Worm (Caenorhabditis elegans) whole organism, L1 larva: Measurements from ENCODE around the gene Y69A2AR.31.

ENCODE experiments used
- C16A3.4 ChIP-seq: fragments of 150-350 bp; optimal IDR thresholded peaks from 2 replicates; lab custom pipeline; 2014; ENCODE audit warnings: missing biosample characterization, missing genetic modification characterization
- C34B4.2 ChIP-seq: sonication (generic microtip); optimal IDR thresholded peaks from 2 replicates; lab custom pipeline; 2017; ENCODE audit warnings: mild to moderate bottlenecking, missing genetic modification characterization, missing compliant biosample characterization
- aly-2 ChIP-seq: fragments of 150-350 bp; optimal IDR thresholded peaks from 2 replicates; lab custom pipeline; 2014; ENCODE audit warnings: missing biosample characterization, missing genetic modification characterization
- ama-1 ChIP-seq: fragments of 150-350 bp; optimal IDR thresholded peaks from 2 replicates; lab custom pipeline; 2014
- blmp-1 ChIP-seq: fragments of 150-350 bp; optimal IDR thresholded peaks from 2 replicates; lab custom pipeline; 2014; ENCODE audit warnings: missing biosample characterization, missing genetic modification characterization
- ceh-8 ChIP-seq: fragments of 200-800 bp; sonication (Bioruptor generic); optimal IDR thresholded peaks from 2 replicates; lab custom pipeline; 2018; ENCODE audit warnings: mild to moderate bottlenecking, missing genetic modification characterization, moderate library complexity, missing compliant biosample characterization
- ceh-88 ChIP-seq: fragments of 200-800 bp; sonication (Bioruptor generic); IDR thresholded peaks from 2 replicates; pipeline ENCODE4 v1.3.6; 2022; ENCODE audit warnings: missing genetic modification characterization, missing compliant biosample characterization
- ceh-90 ChIP-seq: sonication (generic microtip); optimal IDR thresholded peaks from 2 replicates; lab custom pipeline; 2016; ENCODE audit warnings: missing genetic modification characterization, missing compliant biosample characterization
- ces-1 ChIP-seq: fragments of 150-350 bp; optimal IDR thresholded peaks from 2 replicates; lab custom pipeline; 2014; ENCODE audit warnings: missing biosample characterization, missing genetic modification reagents, missing genetic modification characterization
- efl-1 ChIP-seq, 4 experiments: fragments of 150-350 bp; optimal IDR thresholded peaks in 3 of 4; peaks in 1 of 4; 1 replicate in 1 of 4; 2 replicates in 3 of 4; lab custom pipeline; 2014; ENCODE audit warnings: missing biosample characterization in 2 of 4, missing genetic modification characterization in 2 of 4, missing genetic modification reagents in 2 of 4
- efl-3 ChIP-seq: fragments of 200-800 bp; sonication (Bioruptor generic); optimal IDR thresholded peaks from 2 replicates; lab custom pipeline; 2018; ENCODE audit warnings: mild to moderate bottlenecking, missing genetic modification characterization, missing compliant biosample characterization
- egl-27 ChIP-seq, 2 experiments: fragments of 150-350 bp in 1 of 2; sonication (generic microtip); optimal IDR thresholded peaks; 3 replicates each; lab custom pipeline; 2017 to 2018; ENCODE audit warnings: missing biosample characterization in 2 of 2, missing genetic modification characterization in 2 of 2, missing genetic modification reagents in 2 of 2
- elt-2 ChIP-seq: sonication (generic microtip); optimal IDR thresholded peaks from 2 replicates; lab custom pipeline; 2016; ENCODE audit warnings: missing genetic modification characterization, mild to moderate bottlenecking, inconsistent platforms, missing compliant biosample characterization, missing genetic modification reagents
- elt-3 ChIP-seq, 6 experiments: fragments of 150-350 bp in 1 of 6; sonication (generic microtip); optimal IDR thresholded peaks; 2 replicates each; lab custom pipeline; 2017 to 2018; ENCODE audit warnings: missing biosample characterization in 6 of 6, missing genetic modification characterization in 6 of 6, inconsistent platforms in 1 of 6
- ets-5 ChIP-seq: fragments of 200-800 bp; sonication (Bioruptor generic); IDR thresholded peaks from 2 replicates; pipeline ENCODE4 v1.3.6; 2022; ENCODE audit warnings: missing genetic modification characterization, missing compliant biosample characterization
- hpl-2 ChIP-seq: fragments of 150-350 bp; optimal IDR thresholded peaks from 2 replicates; lab custom pipeline; 2014; ENCODE audit warnings: missing biosample characterization, missing genetic modification reagents, missing genetic modification characterization
- lin-15B ChIP-seq: fragments of 150-350 bp; sonication (generic microtip); optimal IDR thresholded peaks from 3 replicates; lab custom pipeline; 2014; ENCODE audit warnings: missing biosample characterization, missing genetic modification characterization
- lin-35 ChIP-seq, 2 experiments: fragments of 150-350 bp; optimal IDR thresholded peaks; 2 replicates each; lab custom pipeline; 2014; ENCODE audit warnings: missing biosample characterization in 2 of 2, missing genetic modification characterization in 2 of 2, missing genetic modification reagents in 2 of 2
- lir-3 ChIP-seq: sonication (generic microtip); optimal IDR thresholded peaks from 2 replicates; lab custom pipeline; 2016; ENCODE audit warnings: mild to moderate bottlenecking, missing genetic modification characterization, moderate library complexity, missing compliant biosample characterization; ENCODE audit not compliant: poor library complexity
- lsy-2 ChIP-seq, 2 experiments: fragments of 150-350 bp; optimal IDR thresholded peaks; 2 replicates each; lab custom pipeline; 2014; ENCODE audit warnings: missing biosample characterization in 2 of 2, missing genetic modification characterization in 2 of 2
- mab-9 ChIP-seq: fragments of 200-800 bp; sonication (Bioruptor generic); IDR thresholded peaks from 2 replicates; pipeline ENCODE4 v1.3.6; 2022; ENCODE audit warnings: missing genetic modification reagents, missing genetic modification characterization, missing compliant biosample characterization
- mef-2 ChIP-seq: fragments of 150-350 bp; optimal IDR thresholded peaks from 2 replicates; lab custom pipeline; 2014; ENCODE audit warnings: missing biosample characterization, missing genetic modification characterization
- mep-1 ChIP-seq: fragments of 150-350 bp; optimal IDR thresholded peaks from 2 replicates; lab custom pipeline; 2014; ENCODE audit warnings: missing biosample characterization, missing genetic modification characterization
- nhr-11 ChIP-seq: fragments of 150-350 bp; optimal IDR thresholded peaks from 2 replicates; lab custom pipeline; 2014; ENCODE audit warnings: missing biosample characterization, missing genetic modification characterization
- nhr-19 ChIP-seq: fragments of 200-800 bp; sonication (Bioruptor generic); conservative IDR thresholded peaks from 2 replicates; pipeline ENCODE4 v1.3.6; 2022; ENCODE audit warnings: missing genetic modification characterization, missing compliant biosample characterization
- nhr-20 ChIP-seq: sonication (generic microtip); optimal IDR thresholded peaks from 2 replicates; lab custom pipeline; 2016; ENCODE audit warnings: mild to moderate bottlenecking, missing genetic modification characterization, missing compliant biosample characterization
- nhr-47 ChIP-seq: sonication (generic microtip); optimal IDR thresholded peaks from 2 replicates; lab custom pipeline; 2016; ENCODE audit warnings: mild to moderate bottlenecking, missing genetic modification characterization, moderate library complexity, missing compliant biosample characterization
- nhr-71 ChIP-seq: sonication (generic microtip); optimal IDR thresholded peaks from 2 replicates; lab custom pipeline; 2016; ENCODE audit warnings: mild to moderate bottlenecking, missing genetic modification characterization, moderate library complexity, missing compliant biosample characterization
- pax-3 ChIP-seq: fragments of 200-800 bp; sonication (Bioruptor generic); optimal IDR thresholded peaks from 2 replicates; lab custom pipeline; 2018; ENCODE audit warnings: mild to moderate bottlenecking, missing genetic modification characterization, moderate library complexity, missing compliant biosample characterization
- pqm-1 ChIP-seq: sonication (generic microtip); optimal IDR thresholded peaks from 3 replicates; lab custom pipeline; 2017; ENCODE audit warnings: missing biosample characterization, missing genetic modification characterization
- skn-1 ChIP-seq: fragments of 150-350 bp; optimal IDR thresholded peaks from 2 replicates; lab custom pipeline; 2014; ENCODE audit warnings: missing biosample characterization, missing genetic modification characterization
- sox-4 ChIP-seq: sonication (generic microtip); optimal IDR thresholded peaks from 2 replicates; lab custom pipeline; 2016; ENCODE audit warnings: missing genetic modification characterization, missing compliant biosample characterization
- sup-37 ChIP-seq: fragments of 200-800 bp; sonication (Bioruptor generic); optimal IDR thresholded peaks from 2 replicates; lab custom pipeline; 2018; ENCODE audit warnings: mild to moderate bottlenecking, missing genetic modification characterization, missing compliant biosample characterization
- swsn-7 ChIP-seq: sonication (generic microtip); optimal IDR thresholded peaks from 2 replicates; lab custom pipeline; 2016; ENCODE audit warnings: missing genetic modification characterization, missing compliant biosample characterization
- unc-30 ChIP-seq: sonication (generic microtip); optimal IDR thresholded peaks from 2 replicates; lab custom pipeline; 2017; ENCODE audit warnings: missing biosample characterization, missing genetic modification characterization
- unc-86 ChIP-seq: sonication (generic microtip); optimal IDR thresholded peaks from 2 replicates; lab custom pipeline; 2016; ENCODE audit warnings: missing genetic modification characterization, missing compliant biosample characterization
- vab-15 ChIP-seq: sonication (generic microtip); optimal IDR thresholded peaks from 2 replicates; lab custom pipeline; 2017; ENCODE audit warnings: missing genotype, mild to moderate bottlenecking, missing genetic modification characterization, missing compliant biosample characterization
- zag-1 ChIP-seq: fragments of 150-350 bp; optimal IDR thresholded peaks from 2 replicates; lab custom pipeline; 2014; ENCODE audit warnings: missing biosample characterization, missing genetic modification characterization

The Y69A2AR.31 gene

ce11 chrIV:2711122-2711669 lies 47.4 kb upstream of the Y69A2AR.31 start (continued):
- TF ChIP-seq ceh-90 (tag; lab: Kevin White, UChicago) (no peak), zag-1 (tag; lab: Kevin White, UChicago) (no peak), nhr-19 (GFP tag; lab: Robert Waterston, UW) (no peak), nhr-11 (tag; lab: Kevin White, UChicago) (no peak), lsy-2 (tag; optimal IDR thresholded peaks at IDR 0.05; lab: Kevin White, UChicago) (peak in 1 of 2 experiments; percentile 16), egl-27 (tag; optimal IDR thresholded peaks at IDR 0.05; lab: Kevin White, UChicago) (no peak), ceh-8 (no peak), efl-3 (GFP tag; lab: Kevin White, UChicago) (no peak), blmp-1 (tag; lab: Kevin White, UChicago) (no peak), nhr-71 (tag; lab: Kevin White, UChicago) (peak; percentile 5), unc-30 (tag; lab: Kevin White, UChicago) (no peak), C16A3.4 (tag; lab: Kevin White, UChicago) (no peak), ces-1 (no peak), C34B4.2 (tag; lab: Kevin White, UChicago) (no peak), nhr-47 (tag; lab: Kevin White, UChicago) (no peak), mef-2 (tag; lab: Kevin White, UChicago) (no peak)

- TF ChIP-seq elt-2 (tag; lab: Kevin White, UChicago) (no peak), elt-3 (tag; optimal IDR thresholded peaks at IDR 0.05; lab: Kevin White, UChicago) (no peak), nhr-20 (tag; lab: Kevin White, UChicago) (no peak), aly-2 (tag; lab: Kevin White, UChicago) (no peak), vab-15 (no peak), C34B4.2 (tag; lab: Kevin White, UChicago) (no peak)
Measured at ce11 chrIV:2710203-2710935, 46.6 kb upstream of the Y69A2AR.31 start, which contains the start of gene Y94H6A.10. Gene Y94H6A.10 (minus strand): TSS chrIV:2710666.

- TF ChIP-seq ama-1 (lab: Kevin White, UChicago) (no peak), mep-1 (tag; lab: Kevin White, UChicago) (peak; percentile 12), lsy-2 (tag; optimal IDR thresholded peaks at IDR 0.05; lab: Kevin White, UChicago) (peak in 1 of 2 experiments; percentile 5), ets-5 (GFP tag; lab: Robert Waterston, UW) (no peak), elt-3 (tag; optimal IDR thresholded peaks at IDR 0.05; lab: Kevin White, UChicago) (no peak), hpl-2 (GFP tag; lab: Kevin White, UChicago) (no peak), lir-3 (no peak), ceh-88 (GFP tag; lab: Robert Waterston, UW) (no peak), ceh-8 (no peak), skn-1 (tag; lab: Kevin White, UChicago) (peak; percentile 1), mab-9 (GFP tag; lab: Robert Waterston, UW) (no peak), pax-3 (tag; lab: Kevin White, UChicago) (no peak), sup-37 (GFP tag; lab: Kevin White, UChicago) (no peak), sox-4 (tag; lab: Kevin White, UChicago) (no peak), pqm-1 (tag; lab: Kevin White, UChicago) (no peak), elt-2 (tag; lab: Kevin White, UChicago) (peak; percentile 45), efl-1 (optimal IDR thresholded peaks at IDR 0.05; lab: Kevin White, UChicago) (no peak), efl-1 (GFP tag; optimal IDR thresholded peaks at IDR 0.05 in 1 of 2; lab: Kevin White, UChicago) (no peak), lin-15B (tag; lab: Kevin White, UChicago) (no peak), lin-35 (GFP tag; optimal IDR thresholded peaks at IDR 0.05; lab: Kevin White, UChicago) (peak in 1 of 2 experiments; percentile 18), unc-86 (no peak), swsn-7 (tag; lab: Kevin White, UChicago) (no peak), nhr-71 (tag; lab: Kevin White, UChicago) (peak; percentile 23)
- TF ChIP-seq, all 84 proteins: peak for 6
Measured at ce11 chrIV:2709590-2710201, 45.9 kb upstream of the Y69A2AR.31 start.
